Fruit fly (Drosophila melanogaster) whole organism, prepupa: ENCODE data around the gene Ankrd49.

ENCODE experiments used
- CG11902 ChIP-seq: fragments of 200-800 bp; sonication (Bioruptor generic); optimal IDR thresholded peaks from 3 replicates; lab custom pipeline; 2016; ENCODE audit warnings: missing biosample characterization, missing genetic modification characterization
- CG1621 ChIP-seq: fragments of 200-800 bp; sonication (Bioruptor generic); optimal IDR thresholded peaks from 3 replicates; lab custom pipeline; 2018; ENCODE audit warnings: missing biosample characterization, mild to moderate bottlenecking, missing genetic modification characterization
- CG3919 ChIP-seq: fragments of 200-800 bp; sonication (Bioruptor generic); optimal IDR thresholded peaks from 3 replicates; lab custom pipeline; 2016; ENCODE audit warnings: missing biosample characterization, missing genetic modification characterization
- CG4318 ChIP-seq: fragments of 200-800 bp; sonication (Bioruptor generic); optimal IDR thresholded peaks from 3 replicates; lab custom pipeline; 2017; ENCODE audit warnings: missing biosample characterization, mild to moderate bottlenecking, missing genetic modification characterization
- CG6808 ChIP-seq: fragments of 200-800 bp; sonication (Bioruptor generic); optimal IDR thresholded peaks from 3 replicates; lab custom pipeline; 2017; ENCODE audit warnings: missing biosample characterization, missing genetic modification characterization, mild to moderate bottlenecking, moderate library complexity, missing genetic modification reagents
- CG6854 ChIP-seq: fragments of 200-800 bp; sonication (Bioruptor generic); optimal IDR thresholded peaks from 2 replicates; lab custom pipeline; 2017; ENCODE audit warnings: missing biosample characterization, mild to moderate bottlenecking, missing genetic modification characterization
- CG9139 ChIP-seq: fragments of 200-800 bp; sonication (Bioruptor generic); optimal IDR thresholded peaks from 3 replicates; lab custom pipeline; 2017; ENCODE audit warnings: missing biosample characterization, mild to moderate bottlenecking, missing genetic modification characterization
- OdsH ChIP-seq: fragments of 200-800 bp; sonication (Bioruptor generic); optimal IDR thresholded peaks from 3 replicates; lab custom pipeline; 2016; ENCODE audit warnings: missing biosample characterization, missing genetic modification characterization
- Sox14 ChIP-seq: fragments of 200-800 bp; sonication (Bioruptor generic); optimal IDR thresholded peaks from 3 replicates; lab custom pipeline; 2016; ENCODE audit warnings: missing biosample characterization, missing genetic modification characterization
- achi ChIP-seq: fragments of 200-800 bp; sonication (Bioruptor generic); optimal IDR thresholded peaks from 3 replicates; lab custom pipeline; 2016; ENCODE audit warnings: missing biosample characterization, missing genetic modification characterization
- acj6 ChIP-seq: fragments of 200-800 bp; sonication (Bioruptor generic); optimal IDR thresholded peaks from 3 replicates; lab custom pipeline; 2016; ENCODE audit warnings: missing biosample characterization, missing genetic modification characterization
- esn ChIP-seq: fragments of 200-800 bp; sonication (Bioruptor generic); optimal IDR thresholded peaks from 2 replicates; lab custom pipeline; 2016; ENCODE audit warnings: missing biosample characterization, mild to moderate bottlenecking, missing genetic modification characterization, moderate library complexity
- fd59A ChIP-seq: fragments of 200-800 bp; sonication (Bioruptor generic); optimal IDR thresholded peaks from 2 replicates; lab custom pipeline; 2017; ENCODE audit warnings: missing biosample characterization, mild to moderate bottlenecking, missing genetic modification characterization, missing genetic modification reagents
- vri ChIP-seq: fragments of 200-800 bp; sonication (Bioruptor generic); optimal IDR thresholded peaks from 3 replicates; lab custom pipeline; 2016; ENCODE audit warnings: missing biosample characterization, mild to moderate bottlenecking, missing genetic modification characterization

dm6 chr2L:14992889-14993288 lies 14.3 kb downstream of the Ankrd49 start:
- TF ChIP-seq OdsH (GFP tag; lab: Kevin White, UChicago), result no peak
- no peak for TF ChIP-seq vri (GFP tag; lab: Kevin White, UChicago)
- no peak for TF ChIP-seq achi (GFP tag; lab: Kevin White, UChicago)
- TF ChIP-seq acj6, result no peak
- TF ChIP-seq CG4318, result no peak
- TF ChIP-seq CG3919 (GFP tag; lab: Kevin White, UChicago), result no peak
- no peak for TF ChIP-seq CG1621
- no peak for TF ChIP-seq CG6808 (GFP tag; lab: Kevin White, UChicago)
- no peak for TF ChIP-seq esn (GFP tag; lab: Kevin White, UChicago)
- TF ChIP-seq CG6854 (GFP tag; lab: Kevin White, UChicago), result no peak
- TF ChIP-seq CG11902 (GFP tag; lab: Kevin White, UChicago), result no peak
- no peak for TF ChIP-seq CG9139 (GFP tag; lab: Kevin White, UChicago)
- TF ChIP-seq Sox14, result no peak
- no peak for TF ChIP-seq fd59A
